Fruit fly (Drosophila melanogaster) whole organism, adult: ENCODE measurements around the gene CG2701.

Experiments
- CG11617 ChIP-seq: fragments of 200-800 bp; sonication (Bioruptor generic); optimal IDR thresholded peaks from 2 replicates; lab custom pipeline; 2017; ENCODE audit warnings: mild to moderate bottlenecking, missing biosample characterization, missing genetic modification reagents, missing genetic modification characterization
- CG7101 ChIP-seq: fragments of 200-800 bp; sonication (Bioruptor generic); optimal IDR thresholded peaks from 2 replicates; lab custom pipeline; 2018; ENCODE audit warnings: missing biosample characterization, mild to moderate bottlenecking, missing genetic modification characterization, moderate library complexity
- Hr96 ChIP-seq: fragments of 200-800 bp; sonication (Bioruptor generic); optimal IDR thresholded peaks from 2 replicates; lab custom pipeline; 2016; ENCODE audit warnings: missing biosample characterization, missing genetic modification characterization
- bab1 ChIP-seq: fragments of 200-800 bp; sonication (Bioruptor generic); optimal IDR thresholded peaks from 3 replicates; lab custom pipeline; 2019; ENCODE audit warnings: missing biosample characterization, mild to moderate bottlenecking, missing genetic modification characterization, moderate library complexity
- cnc ChIP-seq, 2 experiments: fragments of >200 bp; optimal IDR thresholded peaks; 2 replicates each; lab custom pipeline; 2017
- kay ChIP-seq: fragments of 200-800 bp; sonication (Bioruptor generic); peaks from one replicate; lab custom pipeline; 2016; ENCODE audit warnings: missing biosample characterization, missing genetic modification characterization, borderline replicate concordance

- no peak for TF ChIP-seq CG7101 (tag; lab: Kevin White, UChicago)
- no peak for TF ChIP-seq Hr96 (GFP tag; lab: Kevin White, UChicago)
- no peak for TF ChIP-seq CG11617
- TF ChIP-seq cnc (optimal IDR thresholded peaks at IDR 0.05; lab: Kevin White, UChicago): no peak
- no peak for TF ChIP-seq kay (GFP tag; lab: Kevin White, UChicago)
- TF ChIP-seq bab1: no peak
Observed at dm6 chrX:2749693-2750092, 29.6 kb upstream of the CG2701 start.
